Fruit fly (Drosophila melanogaster): ENCODE data around the gene CG2604.
A peak's percentile ranks its signal among the peaks of the same experiment; 100 is the strongest.

Gene CG2604

dm6 chr3R:5213309-5213708 is 9.9 kb downstream of the CG2604 start (continued):
- TF ChIP-seq nom (GFP tag; optimal IDR thresholded peaks at IDR 0.05) (peak; percentile 58), onecut (GFP tag; IDR thresholded peaks at IDR 0.05) (peak; percentile 67), dmrt99B (tag; optimal IDR thresholded peaks at IDR 0.05) (no peak), slbo (GFP tag; IDR thresholded peaks at IDR 0.05) (no peak), Sry-β (GFP tag; optimal IDR thresholded peaks at IDR 0.05) (no peak)

- peak; percentile 11 for TF ChIP-seq zen (tag; optimal IDR thresholded peaks at IDR 0.05)
- TF ChIP-seq Hr3 (GFP tag; optimal IDR thresholded peaks at IDR 0.05) = no peak
- TF ChIP-seq hth (optimal IDR thresholded peaks at IDR 0.05) = peak; percentile 41
- peak in 1 of 2 experiments; percentile 87 for TF ChIP-seq tll (GFP tag; optimal IDR thresholded peaks at IDR 0.05)
- TF ChIP-seq D (optimal IDR thresholded peaks at IDR 0.05) = peak; percentile 87
- TF ChIP-seq D (GFP tag; optimal IDR thresholded peaks at IDR 0.05) = no peak
These were observed 10.5 kb downstream of the CG2604 start for dm6 chr3R:5212759-5213053.

- TF ChIP-seq bigmax (GFP tag; optimal IDR thresholded peaks at IDR 0.05) (no peak), CG14965 (GFP tag; optimal IDR thresholded peaks at IDR 0.05; ENCODE audit: borderline replicate concordance) (peak; percentile 41), amos (GFP tag; IDR thresholded peaks at IDR 0.05; ENCODE audit: partially characterized antibody) (no peak), tna (GFP tag; IDR thresholded peaks at IDR 0.05; ENCODE audit: partially characterized antibody) (no peak), CG13123 (GFP tag; optimal IDR thresholded peaks at IDR 0.05) (peak; percentile 54), CG17361 (GFP tag; IDR thresholded peaks at IDR 0.05) (peak; percentile 87), Jarid2 (GFP tag; optimal IDR thresholded peaks at IDR 0.05) (peak; percentile 13), crp (GFP tag; optimal IDR thresholded peaks at IDR 0.05) (no peak), Dip2 (GFP tag; IDR thresholded peaks at IDR 0.05) (no peak), MTF-1 (GFP tag; optimal IDR thresholded peaks at IDR 0.05; ENCODE audit: borderline replicate concordance) (peak; percentile 29), hbn (GFP tag; IDR thresholded peaks at IDR 0.05; ENCODE audit: partially characterized antibody) (no peak), CG17328 (GFP tag; IDR thresholded peaks at IDR 0.05) (peak; percentile 82), CG6683 (GFP tag; optimal IDR thresholded peaks at IDR 0.05) (no peak), CG11085 (GFP tag; IDR thresholded peaks at IDR 0.05) (no peak), Adf1 (GFP tag; IDR thresholded peaks at IDR 0.05) (no peak), mld (GFP tag; IDR thresholded peaks at IDR 0.05; ENCODE audit: partially characterized antibody) (no peak), insv (GFP tag; optimal IDR thresholded peaks at IDR 0.05) (peak in 1 of 2 experiments; percentile 48), Ada2b (GFP tag; IDR thresholded peaks at IDR 0.05) (no peak), D19A (tag; optimal IDR thresholded peaks at IDR 0.05) (peak; percentile 85), CG5180 (GFP tag; optimal IDR thresholded peaks at IDR 0.05) (peak; percentile 36), Hr3 (GFP tag; optimal IDR thresholded peaks at IDR 0.05) (peak; percentile 74), Six4 (GFP tag; optimal IDR thresholded peaks at IDR 0.05) (peak; percentile 80), HmgZ (tag; optimal IDR thresholded peaks at IDR 0.05) (no peak), unc-4 (GFP tag; IDR thresholded peaks at IDR 0.05; ENCODE audit: partially characterized antibody) (no peak), jumu (GFP tag; optimal IDR thresholded peaks at IDR 0.05) (peak; percentile 84), Dbx (GFP tag; IDR thresholded peaks at IDR 0.05) (no peak), CG31388 (GFP tag; optimal IDR thresholded peaks at IDR 0.05) (peak; percentile 26), gcm2 (GFP tag; optimal IDR thresholded peaks at IDR 0.05) (peak; percentile 24), CG12155 (GFP tag; optimal IDR thresholded peaks at IDR 0.05) (peak; percentile 59), pho (GFP tag; optimal IDR thresholded peaks at IDR 0.05) (no peak), CG8290 (GFP tag; optimal IDR thresholded peaks at IDR 0.05) (peak; percentile 85), CG8290 (tag; optimal IDR thresholded peaks at IDR 0.05) (peak in 1 of 2 experiments; percentile 72), MESR4 (GFP tag; optimal IDR thresholded peaks at IDR 0.05) (peak; percentile 6), CG8944 (GFP tag; optimal IDR thresholded peaks at IDR 0.05) (peak; percentile 82), Spps (tag; optimal IDR thresholded peaks at IDR 0.05) (peak; percentile 84), gt (GFP tag; IDR thresholded peaks at IDR 0.05) (peak; percentile 51; the same call in 1 of the 2 replicates)
These were observed 11.0 kb downstream of the CG2604 start for dm6 chr3R:5211901-5212758.
